Fruit fly (Drosophila melanogaster) whole organism, embryonic: ENCODE results near the gene CG12075.
A peak's percentile ranks its signal among the peaks of the same experiment; 100 is the strongest.

ENCODE experiments used
- BEAF-32 ChIP-seq: fragments of 200-800 bp; sonication (Bioruptor generic); optimal IDR thresholded peaks from 3 replicates; lab custom pipeline; 2017; ENCODE audit warnings: missing biosample characterization, missing genetic modification characterization, mild to moderate bottlenecking, moderate library complexity, missing genetic modification reagents
- CG11560 ChIP-seq: fragments of 200-800 bp; sonication (Bioruptor generic); IDR thresholded peaks from 3 replicates; pipeline ENCODE4 v1.3.6; 2022; ENCODE audit warnings: missing biosample characterization, missing genetic modification characterization
- CG13894 ChIP-seq: fragments of 200-800 bp; sonication (Bioruptor generic); optimal IDR thresholded peaks from 3 replicates; lab custom pipeline; 2018; ENCODE audit warnings: missing biosample characterization, mild to moderate bottlenecking, missing genetic modification characterization, moderate library complexity
- CG15269 ChIP-seq: fragments of 200-800 bp; sonication (Bioruptor generic); optimal IDR thresholded peaks from 2 replicates; lab custom pipeline; 2018; ENCODE audit warnings: missing biosample characterization, mild to moderate bottlenecking, missing genetic modification characterization, moderate library complexity
- CG1602 ChIP-seq: fragments of 200-800 bp; sonication (Bioruptor generic); optimal IDR thresholded peaks from 3 replicates; lab custom pipeline; 2016; ENCODE audit warnings: missing biosample characterization, missing genetic modification characterization
- CG17186 ChIP-seq: fragments of 200-800 bp; sonication (Bioruptor generic); optimal IDR thresholded peaks from 3 replicates; lab custom pipeline; 2017; ENCODE audit warnings: missing biosample characterization, missing genetic modification reagents, missing genetic modification characterization
- CG17568 ChIP-seq: fragments of 200-800 bp; sonication (Bioruptor generic); optimal IDR thresholded peaks from 2 replicates; lab custom pipeline; 2018; ENCODE audit warnings: missing biosample characterization, mild to moderate bottlenecking, missing genetic modification characterization, moderate library complexity
- CG1792 ChIP-seq: fragments of 200-800 bp; sonication (Bioruptor generic); optimal IDR thresholded peaks from 2 replicates; lab custom pipeline; 2016; ENCODE audit warnings: missing biosample characterization, missing genetic modification characterization
- CG18764 ChIP-seq: fragments of 200-800 bp; sonication (Bioruptor generic); optimal IDR thresholded peaks from 3 replicates; lab custom pipeline; 2016; ENCODE audit warnings: missing biosample characterization, missing genetic modification characterization
- CG2116 ChIP-seq: fragments of 200-800 bp; sonication (Bioruptor generic); optimal IDR thresholded peaks from 3 replicates; lab custom pipeline; 2018; ENCODE audit warnings: missing biosample characterization, mild to moderate bottlenecking, missing genetic modification characterization
- CG34376 ChIP-seq: fragments of 200-800 bp; sonication (Bioruptor generic); optimal IDR thresholded peaks from 2 replicates; lab custom pipeline; 2018; ENCODE audit warnings: missing biosample characterization, mild to moderate bottlenecking, missing genetic modification characterization
- CG4360 ChIP-seq: fragments of 200-800 bp; sonication (Bioruptor generic); IDR thresholded peaks from 2 replicates; pipeline ENCODE4 v1.3.6; 2022; ENCODE audit warnings: missing biosample characterization, missing genetic modification characterization
- CG6254 ChIP-seq: fragments of 200-800 bp; sonication (Bioruptor generic); optimal IDR thresholded peaks from 3 replicates; lab custom pipeline; 2017; ENCODE audit warnings: mild to moderate bottlenecking, missing biosample characterization, missing genetic modification reagents, missing genetic modification characterization
- CG6765 ChIP-seq: fragments of 200-800 bp; sonication (Bioruptor generic); optimal IDR thresholded peaks from 3 replicates; lab custom pipeline; 2017; ENCODE audit warnings: missing biosample characterization, mild to moderate bottlenecking, missing genetic modification characterization
- CG6791 ChIP-seq: fragments of 200-800 bp; sonication (Bioruptor generic); IDR thresholded peaks from 3 replicates; pipeline ENCODE4 v1.3.6; 2022; ENCODE audit warnings: missing biosample characterization, missing genetic modification characterization; ENCODE audit not compliant: partially characterized antibody
- CG7357 ChIP-seq: fragments of 200-800 bp; sonication (Bioruptor generic); IDR thresholded peaks from 3 replicates; pipeline ENCODE4 v1.3.6; 2022; ENCODE audit warnings: missing biosample characterization, missing genetic modification characterization
- CG7987 ChIP-seq: fragments of 200-800 bp; sonication (Bioruptor generic); optimal IDR thresholded peaks from 2 replicates; lab custom pipeline; 2018; ENCODE audit warnings: missing biosample characterization, mild to moderate bottlenecking, missing genetic modification characterization, moderate library complexity
- CG9727 ChIP-seq: fragments of 200-800 bp; sonication (Bioruptor generic); optimal IDR thresholded peaks from 3 replicates; lab custom pipeline; 2017; ENCODE audit warnings: missing biosample characterization, mild to moderate bottlenecking, missing genetic modification characterization
- CG9797 ChIP-seq: fragments of 200-800 bp; sonication (Bioruptor generic); optimal IDR thresholded peaks from 3 replicates; lab custom pipeline; 2018; ENCODE audit warnings: missing biosample characterization, mild to moderate bottlenecking, missing genetic modification characterization
- Dip3 ChIP-seq: fragments of 200-800 bp; sonication (Bioruptor generic); optimal IDR thresholded peaks from 3 replicates; lab custom pipeline; 2016; ENCODE audit warnings: missing biosample characterization, missing genetic modification characterization
- GATAe ChIP-seq: fragments of 200-800 bp; sonication (Bioruptor generic); conservative IDR thresholded peaks from 2 replicates; pipeline ENCODE4 v1.3.6; 2022; ENCODE audit warnings: missing biosample characterization, missing genetic modification characterization
- Hand ChIP-seq: fragments of 200-800 bp; sonication (Bioruptor generic); optimal IDR thresholded peaks from 2 replicates; lab custom pipeline; 2017; ENCODE audit warnings: mild to moderate bottlenecking, missing biosample characterization, missing genetic modification reagents, missing genetic modification characterization
- Lim3 ChIP-seq: fragments of 200-800 bp; sonication (Bioruptor generic); IDR thresholded peaks from 2 replicates; pipeline ENCODE4 v1.3.6; 2022; ENCODE audit warnings: missing biosample characterization, missing genetic modification characterization
- Oli ChIP-seq: fragments of 200-800 bp; sonication (Bioruptor generic); optimal IDR thresholded peaks from 2 replicates; lab custom pipeline; 2018; ENCODE audit warnings: missing biosample characterization, mild to moderate bottlenecking, missing genetic modification characterization, moderate library complexity
- Pdp1 ChIP-seq, 2 experiments: fragments of 200-800 bp; sonication (Bioruptor generic); optimal IDR thresholded peaks; 3 replicates each; lab custom pipeline; 2016; ENCODE audit warnings: missing biosample characterization in 2 of 2, missing genetic modification characterization in 2 of 2, mild to moderate bottlenecking in 1 of 2, moderate library complexity in 1 of 2
- Rfx ChIP-seq: fragments of 200-800 bp; sonication (Bioruptor generic); IDR thresholded peaks from 2 replicates; pipeline ENCODE4 v1.3.6; 2022; ENCODE audit warnings: missing biosample characterization, missing genetic modification characterization
- Sry-β ChIP-seq: fragments of 200-800 bp; sonication (Bioruptor generic); optimal IDR thresholded peaks from 2 replicates; lab custom pipeline; 2018; ENCODE audit warnings: missing biosample characterization, mild to moderate bottlenecking, missing genetic modification characterization, moderate library complexity
- Sry-δ ChIP-seq: fragments of 200-800 bp; sonication (Bioruptor generic); optimal IDR thresholded peaks from 2 replicates; lab custom pipeline; 2016; ENCODE audit warnings: missing biosample characterization, missing genetic modification characterization
- Taf1 ChIP-seq: fragments of 200-800 bp; sonication (Bioruptor generic); IDR thresholded peaks from 2 replicates; pipeline ENCODE4 v1.3.6; 2022; ENCODE audit warnings: missing biosample characterization, missing genetic modification characterization
- cato ChIP-seq: fragments of 200-800 bp; sonication (Bioruptor generic); optimal IDR thresholded peaks from 2 replicates; lab custom pipeline; 2016; ENCODE audit warnings: missing biosample characterization, missing genetic modification characterization, borderline replicate concordance
- cg ChIP-seq: fragments of 200-800 bp; sonication (Bioruptor generic); optimal IDR thresholded peaks from 3 replicates; lab custom pipeline; 2019; ENCODE audit warnings: missing biosample characterization, mild to moderate bottlenecking, missing genetic modification characterization, moderate library complexity
- dmrt11E ChIP-seq: fragments of 200-800 bp; sonication (Bioruptor generic); optimal IDR thresholded peaks from 3 replicates; lab custom pipeline; 2018; ENCODE audit warnings: missing biosample characterization, mild to moderate bottlenecking, missing genetic modification characterization, moderate library complexity
- esg ChIP-seq: fragments of 200-800 bp; sonication (Bioruptor generic); conservative IDR thresholded peaks from 2 replicates; pipeline ENCODE4 v1.3.6; 2022; ENCODE audit warnings: missing biosample characterization, missing genetic modification characterization
- exex ChIP-seq: fragments of 200-800 bp; sonication (Bioruptor generic); optimal IDR thresholded peaks from 4 replicates; lab custom pipeline; 2018; ENCODE audit warnings: missing biosample characterization, mild to moderate bottlenecking, missing genetic modification characterization, moderate library complexity
- mam ChIP-seq: fragments of 200-800 bp; sonication (Bioruptor generic); optimal IDR thresholded peaks from 3 replicates; lab custom pipeline; 2016; ENCODE audit warnings: missing biosample characterization, missing genetic modification characterization
- org-1 ChIP-seq: fragments of 200-800 bp; sonication (Bioruptor generic); optimal IDR thresholded peaks from 2 replicates; lab custom pipeline; 2017; ENCODE audit warnings: missing biosample characterization, missing genetic modification characterization
- pan ChIP-seq, 4 experiments: fragments of >200 bp in 3 of 4; fragments of 200-800 bp in 1 of 4; sonication (Bioruptor generic) in 1 of 4; optimal IDR thresholded peaks in 3 of 4; IDR thresholded peaks in 1 of 4; 2 replicates each; pipeline versions ENCODE4 v1.3.6 to Lab custom; 2017 to 2022; ENCODE audit warnings: missing biosample characterization in 2 of 4, missing genetic modification characterization in 2 of 4, mixed read lengths in 1 of 4
- pnt ChIP-seq: fragments of 200-800 bp; sonication (Bioruptor generic); optimal IDR thresholded peaks from 3 replicates; lab custom pipeline; 2016; ENCODE audit warnings: missing biosample characterization, missing genetic modification characterization
- sens-2 ChIP-seq: fragments of 200-800 bp; sonication (Bioruptor generic); IDR thresholded peaks from 2 replicates; pipeline ENCODE4 v1.3.6; 2022; ENCODE audit warnings: missing biosample characterization, missing genetic modification characterization
- sim ChIP-seq: fragments of 200-800 bp; sonication (Bioruptor generic); IDR thresholded peaks from 2 replicates; pipeline ENCODE4 v1.3.6; 2022; ENCODE audit warnings: missing biosample characterization, missing genetic modification characterization
- sisA ChIP-seq: fragments of 200-800 bp; sonication (Bioruptor generic); IDR thresholded peaks from 2 replicates; pipeline ENCODE4 v1.3.6; 2022; ENCODE audit warnings: missing biosample characterization, missing genetic modification characterization
- slbo ChIP-seq: fragments of 200-800 bp; sonication (Bioruptor generic); IDR thresholded peaks from 2 replicates; pipeline ENCODE4 v1.3.6; 2022; ENCODE audit warnings: missing biosample characterization, missing genetic modification characterization
- slp2 ChIP-seq: fragments of 200-800 bp; sonication (Bioruptor generic); optimal IDR thresholded peaks from 2 replicates; lab custom pipeline; 2016; ENCODE audit warnings: missing biosample characterization, missing genetic modification characterization
- sna ChIP-seq: fragments of 200-800 bp; sonication (Bioruptor generic); IDR thresholded peaks from 2 replicates; pipeline ENCODE4 v1.3.6; 2022; ENCODE audit warnings: missing biosample characterization, missing genetic modification characterization; ENCODE audit not compliant: partially characterized antibody
- sug ChIP-seq: fragments of 200-800 bp; optimal IDR thresholded peaks from 2 replicates; lab custom pipeline; 2019; ENCODE audit warnings: missing biosample characterization, mild to moderate bottlenecking, missing genetic modification characterization, moderate library complexity
- tna ChIP-seq: fragments of 200-800 bp; sonication (Bioruptor generic); IDR thresholded peaks from 2 replicates; pipeline ENCODE4 v1.3.6; 2022; ENCODE audit warnings: missing biosample characterization, missing genetic modification characterization; ENCODE audit not compliant: partially characterized antibody
- wek ChIP-seq: fragments of 200-800 bp; sonication (Bioruptor generic); optimal IDR thresholded peaks from 3 replicates; lab custom pipeline; 2018; ENCODE audit warnings: missing biosample characterization, mild to moderate bottlenecking, missing genetic modification characterization, moderate library complexity

The CG12075 gene

DNA sequence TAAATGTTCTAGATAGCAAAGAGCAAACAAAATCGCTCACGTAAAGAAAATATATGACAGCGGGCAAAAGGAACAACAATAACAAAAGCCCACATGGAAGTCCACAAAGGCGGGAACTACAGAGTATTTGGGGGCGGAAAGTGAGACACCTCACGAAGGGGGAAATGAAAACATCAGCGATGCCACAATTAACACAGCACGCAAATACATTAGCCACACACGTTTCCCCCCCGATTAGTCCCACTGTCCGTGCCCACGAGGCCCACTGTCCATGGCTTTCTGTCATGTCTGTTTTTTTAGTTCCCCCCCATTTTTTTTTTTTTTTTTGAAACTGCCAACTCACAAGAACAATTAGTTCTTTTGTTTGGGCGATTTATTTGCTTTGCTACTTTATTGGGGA lies 45.8 kb downstream of the CG12075 start (continued):
- TF ChIP-seq esg (GFP tag; lab: Robert Waterston, UW) (no peak), CG11560 (tag; lab: Robert Waterston, UW) (no peak), pan (optimal IDR thresholded peaks at IDR 0.05; lab: Kevin White, UChicago) (no peak), pan (GFP tag; optimal IDR thresholded peaks at IDR 0.05 in 1 of 2, IDR thresholded peaks at IDR 0.05 in 1 of 2) (peak in 1 of 2 experiments; percentile 51), sens-2 (GFP tag; lab: Robert Waterston, UW) (no peak), Hand (GFP tag; lab: Kevin White, UChicago) (no peak), Sry-δ (no peak), mam (GFP tag; lab: Kevin White, UChicago) (peak; percentile 13), CG17186 (GFP tag; lab: Kevin White, UChicago) (no peak), CG34376 (GFP tag; lab: Kevin White, UChicago) (no peak), org-1 (GFP tag; lab: Kevin White, UChicago) (no peak), dmrt11E (tag; lab: Kevin White, UChicago) (no peak), Taf1 (GFP tag; lab: Robert Waterston, UW) (peak; percentile 18; the same call in 1 of the 2 replicates), CG7357 (GFP tag; lab: Robert Waterston, UW) (no peak), CG6254 (no peak), sim (no peak), sna (GFP tag; lab: Robert Waterston, UW) (no peak), Dip3 (GFP tag; lab: Kevin White, UChicago) (no peak), Oli (tag; lab: Kevin White, UChicago) (no peak), CG9727 (no peak), sisA (GFP tag; lab: Robert Waterston, UW) (peak; percentile 26; the same call in 1 of the 2 replicates), tna (GFP tag; lab: Robert Waterston, UW) (no peak), pnt (no peak), slbo (GFP tag; lab: Robert Waterston, UW) (peak; percentile 71), cato (GFP tag; lab: Kevin White, UChicago) (no peak), cg (GFP tag; lab: Kevin White, UChicago) (no peak), CG13894 (tag; lab: Kevin White, UChicago) (no peak)

DNA sequence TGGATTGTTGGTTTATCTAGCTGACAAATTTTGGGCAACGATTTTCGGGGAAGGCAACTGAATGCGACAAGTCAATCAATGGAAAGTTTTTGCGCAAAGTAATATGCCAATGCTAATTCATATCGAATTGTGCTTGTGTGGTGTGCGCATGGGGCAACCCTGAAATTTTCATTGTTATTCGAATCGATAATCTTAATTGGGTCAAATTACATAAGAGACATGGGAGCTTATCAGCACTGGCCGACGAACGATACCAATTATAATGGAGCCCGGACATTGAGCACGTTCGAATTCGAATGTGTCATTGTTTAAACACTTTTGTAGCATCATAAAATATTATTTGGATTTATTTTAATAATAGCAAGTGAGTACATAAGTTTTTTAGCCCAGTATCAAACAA lies 46.6 kb downstream of the CG12075 start:
- TF ChIP-seq CG9797 (no peak), CG4360 (GFP tag; lab: Robert Waterston, UW) (no peak), CG15269 (tag; lab: Kevin White, UChicago) (no peak), CG6791 (GFP tag; lab: Robert Waterston, UW) (no peak), Pdp1 (GFP tag; optimal IDR thresholded peaks at IDR 0.05; lab: Kevin White, UChicago) (peak in 1 of 2 experiments; percentile 27), CG17568 (GFP tag; lab: Kevin White, UChicago) (no peak), Rfx (GFP tag; lab: Robert Waterston, UW) (no peak), Sry-β (no peak), Lim3 (no peak), wek (GFP tag; lab: Kevin White, UChicago) (no peak), GATAe (no peak), CG6765 (GFP tag; lab: Kevin White, UChicago) (no peak), sisA (GFP tag; lab: Robert Waterston, UW) (no peak), sug (tag; lab: Kevin White, UChicago) (peak; percentile 7), CG7987 (GFP tag; lab: Kevin White, UChicago) (no peak), CG18764 (GFP tag; lab: Kevin White, UChicago) (no peak), CG2116 (no peak), slp2 (GFP tag; lab: Kevin White, UChicago) (no peak), BEAF-32 (GFP tag; lab: Kevin White, UChicago) (no peak), CG1792 (GFP tag; lab: Kevin White, UChicago) (no peak), CG1602 (no peak), exex (tag; lab: Kevin White, UChicago) (peak; percentile 64)
- TF ChIP-seq, all 482 proteins: peak for 3
